Fruit fly (Drosophila melanogaster): ENCODE results near the gene alph.

Gene alph

dm6 chr3R:29618515-29619157, 27.0 kb downstream of the alph start, which contains the start of gene CG1907 (continued):
- TF ChIP-seq dpn (GFP tag; optimal IDR thresholded peaks at IDR 0.05) (peak; percentile 82 to 97), CG30020 (tag; optimal IDR thresholded peaks at IDR 0.05) (peak; percentile 87), trem (tag; optimal IDR thresholded peaks at IDR 0.05) (peak; percentile 96), lab (GFP tag; optimal IDR thresholded peaks at IDR 0.05) (peak; percentile 99), CG17186 (GFP tag; optimal IDR thresholded peaks at IDR 0.05) (peak; percentile 92), CG11247 (GFP tag; IDR thresholded peaks at IDR 0.05) (peak; percentile 98), CG31388 (GFP tag; optimal IDR thresholded peaks at IDR 0.05) (peak; percentile 96), toy (GFP tag; IDR thresholded peaks at IDR 0.05) (peak; percentile 97), CG1603 (tag; optimal IDR thresholded peaks at IDR 0.05) (peak; percentile 84), CG7928 (GFP tag; optimal IDR thresholded peaks at IDR 0.05) (peak; percentile 83), CG7963 (GFP tag; IDR thresholded peaks at IDR 0.05; ENCODE audit: partially characterized antibody) (no peak), GATAe (GFP tag; conservative IDR thresholded peaks at IDR 0.05) (peak; percentile 94), CG12769 (tag; optimal IDR thresholded peaks at IDR 0.05) (peak; percentile 86), D19B (GFP tag; optimal IDR thresholded peaks at IDR 0.05) (peak; percentile 94), CG18764 (GFP tag; optimal IDR thresholded peaks at IDR 0.05) (peak; percentile 97), CG2116 (GFP tag; optimal IDR thresholded peaks at IDR 0.05) (peak; percentile 89), Dll (GFP tag; IDR thresholded peaks at IDR 0.05; ENCODE audit: partially characterized antibody) (peak; percentile 68), Taf1 (GFP tag; IDR thresholded peaks at IDR 0.05) (peak; percentile 96), Deaf1 (tag; optimal IDR thresholded peaks at IDR 0.05) (peak; percentile 88), cwo (GFP tag; optimal IDR thresholded peaks at IDR 0.05) (peak; percentile 95), ewg (GFP tag; optimal IDR thresholded peaks at IDR 0.05) (peak; percentile 100), E2f1 (GFP tag; IDR thresholded peaks at IDR 0.05) (peak; percentile 99), pho (GFP tag; optimal IDR thresholded peaks at IDR 0.05) (peak; percentile 70), Stat92E (GFP tag; optimal IDR thresholded peaks at IDR 0.05) (peak in 1 of 3 experiments; percentile 95), H15 (GFP tag; IDR thresholded peaks at IDR 0.05) (peak; percentile 98), stwl (tag; optimal IDR thresholded peaks at IDR 0.05) (peak; percentile 96), Nf-YC (tag; optimal IDR thresholded peaks at IDR 0.05) (peak; percentile 91), seq (GFP tag; IDR thresholded peaks at IDR 0.05) (peak; percentile 98), ttk (GFP tag; IDR thresholded peaks at IDR 0.05) (peak; percentile 99), usp (GFP tag; optimal IDR thresholded peaks at IDR 0.05) (no peak), CG43689 (GFP tag; IDR thresholded peaks at IDR 0.05) (peak; percentile 97), grau (tag; optimal IDR thresholded peaks at IDR 0.05) (peak; percentile 97), gro (GFP tag; optimal IDR thresholded peaks at IDR 0.05) (peak; percentile 72), tgo (GFP tag; IDR thresholded peaks at IDR 0.05) (peak; percentile 99), ase (GFP tag; IDR thresholded peaks at IDR 0.05) (peak; percentile 98), CG15696 (tag; optimal IDR thresholded peaks at IDR 0.05) (peak; percentile 98), CG15601 (tag; optimal IDR thresholded peaks at IDR 0.05) (peak; percentile 97), CG3847 (GFP tag; IDR thresholded peaks at IDR 0.05) (peak; percentile 98), vfl (GFP tag; optimal IDR thresholded peaks at IDR 0.05) (peak; percentile 82), klu (GFP tag; IDR thresholded peaks at IDR 0.05) (peak; percentile 97), CG14860 (GFP tag; IDR thresholded peaks at IDR 0.05; ENCODE audit: partially characterized antibody) (no peak), H2.0 (GFP tag; IDR thresholded peaks at IDR 0.05) (peak; percentile 98), sug (tag; optimal IDR thresholded peaks at IDR 0.05) (peak; percentile 95), tll (GFP tag; optimal IDR thresholded peaks at IDR 0.05) (peak in 1 of 2 experiments; percentile 86), CG6272 (GFP tag; IDR thresholded peaks at IDR 0.05) (peak; percentile 96), CG10462 (GFP tag; optimal IDR thresholded peaks at IDR 0.05) (peak; percentile 96), luna (GFP tag; optimal IDR thresholded peaks at IDR 0.05) (no peak), CG6765 (GFP tag; optimal IDR thresholded peaks at IDR 0.05) (peak; percentile 98), dmrt99B (tag; optimal IDR thresholded peaks at IDR 0.05) (peak; percentile 97)

All from whole organism, embryonic.